Fruit fly (Drosophila melanogaster): ENCODE results near the gene CG16824.

DNA sequence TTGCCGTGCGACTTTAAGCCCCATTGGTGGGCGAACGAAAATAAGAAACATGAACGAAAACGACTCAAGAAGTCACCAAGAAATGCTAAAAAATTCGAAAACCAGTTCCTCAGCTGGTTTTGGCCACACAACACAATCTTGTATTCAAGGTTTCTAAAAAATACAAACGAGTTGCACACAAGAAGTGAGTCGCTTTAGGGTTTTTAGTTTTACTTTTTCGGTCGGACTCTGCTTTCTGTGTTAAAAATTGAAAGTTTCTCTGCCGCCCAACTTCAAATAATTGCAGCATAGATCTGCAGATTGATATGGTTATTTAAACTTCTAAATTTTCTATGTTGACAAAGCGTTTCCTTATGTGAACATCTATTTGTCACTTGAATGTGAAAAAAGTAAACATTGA is at the start of gene CG16824:
- TF ChIP-seq lola (GFP tag; optimal IDR thresholded peaks at IDR 0.05): no peak
- no peak for TF ChIP-seq h (GFP tag; optimal IDR thresholded peaks at IDR 0.05)
- TF ChIP-seq psq (GFP tag; optimal IDR thresholded peaks at IDR 0.05): no peak
- TF ChIP-seq brk (GFP tag; optimal IDR thresholded peaks at IDR 0.05): no peak
- no peak for TF ChIP-seq Myc (optimal IDR thresholded peaks at IDR 0.05)
- TF ChIP-seq dmrt93B (GFP tag; optimal IDR thresholded peaks at IDR 0.05): no peak
- TF ChIP-seq Jra (GFP tag; optimal IDR thresholded peaks at IDR 0.05): no peak
- no peak for TF ChIP-seq pan (optimal IDR thresholded peaks at IDR 0.05)
- TF ChIP-seq GATAd (GFP tag; optimal IDR thresholded peaks at IDR 0.05): no peak
